Worm (Caenorhabditis elegans): ENCODE results near the gene oac-23.

ce11 chrIV:3876955-3877354 is 4.3 kb upstream of the oac-23 start:
- TF ChIP-seq med-1 (GFP tag; optimal IDR thresholded peaks at IDR 0.05; ENCODE audit: insufficient read depth) (no peak), ztf-23 (GFP tag; IDR thresholded peaks at IDR 0.05) (no peak), flt-1 (GFP tag; IDR thresholded peaks at IDR 0.05) (no peak), tab-1 (GFP tag; IDR thresholded peaks at IDR 0.05) (no peak), cog-1 (tag; optimal IDR thresholded peaks at IDR 0.05) (no peak), ref-1 (GFP tag; conservative IDR thresholded peaks at IDR 0.05) (no peak)
